Fruit fly (Drosophila melanogaster) whole organism, embryonic: ENCODE measurements around the gene nAChRalpha7.

Experiments
- Atf6 ChIP-seq: fragments of 200-800 bp; sonication (Bioruptor generic); IDR thresholded peaks from 2 replicates; pipeline ENCODE4 v1.3.6; 2022; ENCODE audit warnings: missing biosample characterization, missing genetic modification characterization
- Blimp-1 ChIP-seq: fragments of 200-800 bp; sonication (Bioruptor generic); optimal IDR thresholded peaks from 3 replicates; lab custom pipeline; 2018; ENCODE audit warnings: missing biosample characterization, missing genetic modification characterization, mild to moderate bottlenecking, moderate library complexity, missing genetic modification reagents
- CG10366 ChIP-seq: fragments of 200-800 bp; sonication (Bioruptor generic); IDR thresholded peaks from 2 replicates; pipeline ENCODE4 v1.3.6; 2022; ENCODE audit warnings: missing biosample characterization, missing genetic modification characterization
- CG11504 ChIP-seq: fragments of 200-800 bp; sonication (Bioruptor generic); optimal IDR thresholded peaks from 3 replicates; lab custom pipeline; 2019; ENCODE audit warnings: missing biosample characterization, mild to moderate bottlenecking, missing genetic modification characterization, moderate library complexity
- CG12299 ChIP-seq: fragments of 200-800 bp; sonication (Bioruptor generic); optimal IDR thresholded peaks from 2 replicates; lab custom pipeline; 2018; ENCODE audit warnings: missing biosample characterization, mild to moderate bottlenecking, missing genetic modification characterization
- CG13775 ChIP-seq: fragments of 200-800 bp; sonication (Bioruptor generic); optimal IDR thresholded peaks from 3 replicates; lab custom pipeline; 2017; ENCODE audit warnings: missing biosample characterization, mild to moderate bottlenecking, missing genetic modification characterization
- CG17186 ChIP-seq: fragments of 200-800 bp; sonication (Bioruptor generic); optimal IDR thresholded peaks from 3 replicates; lab custom pipeline; 2017; ENCODE audit warnings: missing biosample characterization, missing genetic modification reagents, missing genetic modification characterization
- CG17328 ChIP-seq: fragments of 200-800 bp; sonication (Bioruptor generic); IDR thresholded peaks from 2 replicates; pipeline ENCODE4 v1.3.6; 2022; ENCODE audit warnings: missing biosample characterization, missing genetic modification characterization
- CG17361 ChIP-seq: fragments of 200-800 bp; sonication (Bioruptor generic); IDR thresholded peaks from 3 replicates; pipeline ENCODE4 v1.3.6; 2022; ENCODE audit warnings: missing biosample characterization, missing genetic modification characterization
- CG17802 ChIP-seq: fragments of 200-800 bp; sonication (Bioruptor generic); optimal IDR thresholded peaks from 2 replicates; lab custom pipeline; 2018; ENCODE audit warnings: missing biosample characterization, mild to moderate bottlenecking, missing genetic modification characterization, moderate library complexity
- CG1832 ChIP-seq: fragments of 200-800 bp; sonication (Bioruptor generic); optimal IDR thresholded peaks from 2 replicates; lab custom pipeline; 2017; ENCODE audit warnings: missing biosample characterization, mild to moderate bottlenecking, missing genetic modification characterization, inconsistent platforms
- CG18599 ChIP-seq: fragments of 200-800 bp; sonication (Bioruptor generic); optimal IDR thresholded peaks from 3 replicates; lab custom pipeline; 2017; ENCODE audit warnings: missing biosample characterization, missing genetic modification characterization, mild to moderate bottlenecking, moderate library complexity, missing genetic modification reagents
- CG30403 ChIP-seq: fragments of 200-800 bp; sonication (Bioruptor generic); optimal IDR thresholded peaks from 3 replicates; lab custom pipeline; 2016; ENCODE audit warnings: missing biosample characterization, missing genetic modification characterization
- CG31441 ChIP-seq: fragments of 200-800 bp; sonication (Bioruptor generic); IDR thresholded peaks from 2 replicates; pipeline ENCODE4 v1.3.6; 2022; ENCODE audit warnings: missing biosample characterization, missing genetic modification characterization
- CG32532 ChIP-seq: fragments of 200-800 bp; sonication (Bioruptor generic); IDR thresholded peaks from 2 replicates; pipeline ENCODE4 v1.3.6; 2022; ENCODE audit warnings: missing biosample characterization, missing genetic modification characterization
- CG3847 ChIP-seq: fragments of 200-800 bp; sonication (Bioruptor generic); IDR thresholded peaks from 2 replicates; pipeline ENCODE4 v1.3.6; 2022; ENCODE audit warnings: missing biosample characterization, missing genetic modification characterization
- CG6175 ChIP-seq: fragments of 200-800 bp; sonication (Bioruptor generic); IDR thresholded peaks from 3 replicates; pipeline ENCODE4 v1.3.6; 2022; ENCODE audit warnings: missing biosample characterization, missing genetic modification characterization
- CG6254 ChIP-seq: fragments of 200-800 bp; sonication (Bioruptor generic); optimal IDR thresholded peaks from 3 replicates; lab custom pipeline; 2017; ENCODE audit warnings: mild to moderate bottlenecking, missing biosample characterization, missing genetic modification reagents, missing genetic modification characterization
- CG6765 ChIP-seq: fragments of 200-800 bp; sonication (Bioruptor generic); optimal IDR thresholded peaks from 3 replicates; lab custom pipeline; 2017; ENCODE audit warnings: missing biosample characterization, mild to moderate bottlenecking, missing genetic modification characterization
- CG7372 ChIP-seq: fragments of 200-800 bp; sonication (Bioruptor generic); IDR thresholded peaks from 2 replicates; pipeline ENCODE4 v1.3.6; 2022; ENCODE audit warnings: missing biosample characterization, missing genetic modification characterization
- CG7786 ChIP-seq: fragments of 200-800 bp; sonication (Bioruptor generic); optimal IDR thresholded peaks from 2 replicates; lab custom pipeline; 2016; ENCODE audit warnings: missing biosample characterization, missing genetic modification characterization
- CG8478 ChIP-seq: fragments of >200 bp; optimal IDR thresholded peaks from 2 replicates; lab custom pipeline; 2018
- CG8944 ChIP-seq: fragments of 200-800 bp; sonication (Bioruptor generic); optimal IDR thresholded peaks from 3 replicates; lab custom pipeline; 2016; ENCODE audit warnings: missing biosample characterization, missing genetic modification characterization
- CkIIα-i1 ChIP-seq: fragments of 200-800 bp; sonication (Bioruptor generic); IDR thresholded peaks from 2 replicates; pipeline ENCODE4 v1.3.6; 2022; ENCODE audit warnings: missing biosample characterization, missing genetic modification characterization
- D ChIP-seq, 2 experiments: fragments of 200-800 bp in 1 of 2; fragments of >200 bp in 1 of 2; sonication (Bioruptor generic) in 1 of 2; optimal IDR thresholded peaks; 2 replicates in 1 of 2; 3 replicates in 1 of 2; lab custom pipeline; 2017; ENCODE audit warnings: mild to moderate bottlenecking in 1 of 2, missing biosample characterization in 1 of 2, missing genetic modification characterization in 1 of 2, missing genetic modification reagents in 1 of 2
- D19A ChIP-seq: fragments of 200-800 bp; optimal IDR thresholded peaks from 3 replicates; lab custom pipeline; 2019; ENCODE audit warnings: missing biosample characterization, mild to moderate bottlenecking, missing genetic modification characterization, moderate library complexity
- Dbx ChIP-seq: fragments of 200-800 bp; sonication (Bioruptor generic); IDR thresholded peaks from 3 replicates; pipeline ENCODE4 v1.3.6; 2022; ENCODE audit warnings: missing biosample characterization, missing genetic modification characterization
- NFAT ChIP-seq: fragments of 200-800 bp; sonication (Bioruptor generic); IDR thresholded peaks from 2 replicates; pipeline ENCODE4 v1.3.6; 2022; ENCODE audit warnings: missing biosample characterization, missing genetic modification characterization
- NK7.1 ChIP-seq: fragments of 200-800 bp; sonication (Bioruptor generic); optimal IDR thresholded peaks from 3 replicates; lab custom pipeline; 2016; ENCODE audit warnings: missing biosample characterization, missing genetic modification characterization
- Xrp1 ChIP-seq: fragments of 200-800 bp; sonication (Bioruptor generic); IDR thresholded peaks from 2 replicates; pipeline ENCODE4 v1.3.6; 2022; ENCODE audit warnings: missing biosample characterization, missing genetic modification characterization
- cato ChIP-seq: fragments of 200-800 bp; sonication (Bioruptor generic); optimal IDR thresholded peaks from 2 replicates; lab custom pipeline; 2016; ENCODE audit warnings: missing biosample characterization, missing genetic modification characterization, borderline replicate concordance
- chif ChIP-seq, 2 experiments: fragments of 200-800 bp; sonication (Bioruptor generic); optimal IDR thresholded peaks; 3 replicates each; lab custom pipeline; 2016; ENCODE audit warnings: missing biosample characterization in 2 of 2, missing genetic modification characterization in 2 of 2
- crol ChIP-seq: fragments of 200-800 bp; sonication (Bioruptor generic); IDR thresholded peaks from 2 replicates; pipeline ENCODE4 v1.3.6; 2022; ENCODE audit warnings: missing biosample characterization, missing genetic modification characterization
- dan ChIP-seq: fragments of 200-800 bp; sonication (Bioruptor generic); IDR thresholded peaks from 2 replicates; pipeline ENCODE4 v1.3.6; 2022; ENCODE audit warnings: missing biosample characterization, missing genetic modification characterization
- dm ChIP-seq: fragments of 200-800 bp; sonication (Bioruptor generic); optimal IDR thresholded peaks from 3 replicates; lab custom pipeline; 2016; ENCODE audit warnings: missing biosample characterization, missing genetic modification characterization
- eve ChIP-seq, 2 experiments: fragments of >200 bp; optimal IDR thresholded peaks; 2 replicates each; lab custom pipeline; 2017; ENCODE audit warnings: missing biosample characterization in 2 of 2, missing genetic modification characterization in 2 of 2
- fd96Cb ChIP-seq: fragments of 200-800 bp; sonication (Bioruptor generic); optimal IDR thresholded peaks from 2 replicates; lab custom pipeline; 2018; ENCODE audit warnings: missing biosample characterization, mild to moderate bottlenecking, missing genetic modification characterization, moderate library complexity
- gem ChIP-seq: fragments of 200-800 bp; sonication (Bioruptor generic); optimal IDR thresholded peaks from 2 replicates; lab custom pipeline; 2019; ENCODE audit warnings: missing biosample characterization, mild to moderate bottlenecking, missing genetic modification characterization, moderate library complexity
- insv ChIP-seq, 2 experiments: fragments of 200-800 bp; sonication (Bioruptor generic); optimal IDR thresholded peaks; 3 replicates each; lab custom pipeline; 2016 to 2018; ENCODE audit warnings: missing biosample characterization in 2 of 2, missing genetic modification characterization in 2 of 2
- jigr1 ChIP-seq: fragments of 200-800 bp; sonication (Bioruptor generic); IDR thresholded peaks from 3 replicates; pipeline ENCODE4 v1.3.6; 2022; ENCODE audit warnings: missing biosample characterization, missing genetic modification characterization
- ken ChIP-seq: fragments of 200-800 bp; sonication (Bioruptor generic); IDR thresholded peaks from 3 replicates; pipeline ENCODE4 v1.3.6; 2022; ENCODE audit warnings: missing biosample characterization, missing genetic modification characterization
- lab ChIP-seq: fragments of 200-800 bp; sonication (Bioruptor generic); optimal IDR thresholded peaks from 3 replicates; lab custom pipeline; 2017; ENCODE audit warnings: missing biosample characterization, missing genetic modification characterization, mild to moderate bottlenecking, moderate library complexity, missing genetic modification reagents
- nau ChIP-seq: fragments of 200-800 bp; sonication (Bioruptor generic); optimal IDR thresholded peaks from 3 replicates; lab custom pipeline; 2017; ENCODE audit warnings: missing biosample characterization, mild to moderate bottlenecking, missing genetic modification characterization, missing genetic modification reagents
- odd ChIP-seq: fragments of 200-800 bp; sonication (Bioruptor generic); optimal IDR thresholded peaks from 2 replicates; lab custom pipeline; 2017; ENCODE audit warnings: missing biosample characterization, mild to moderate bottlenecking, missing genetic modification characterization
- pho ChIP-seq: fragments of 200-800 bp; sonication (Bioruptor generic); optimal IDR thresholded peaks from 2 replicates; lab custom pipeline; 2016; ENCODE audit warnings: missing biosample characterization, missing genetic modification characterization
- psq ChIP-seq: fragments of 200-800 bp; sonication (Bioruptor generic); optimal IDR thresholded peaks from 2 replicates; lab custom pipeline; 2017; ENCODE audit warnings: missing biosample characterization, missing genetic modification characterization
- row ChIP-seq: fragments of 200-800 bp; sonication (Bioruptor generic); IDR thresholded peaks from 3 replicates; pipeline ENCODE4 v1.3.6; 2022; ENCODE audit warnings: missing biosample characterization, missing genetic modification characterization
- seq ChIP-seq: fragments of 200-800 bp; sonication (Bioruptor generic); IDR thresholded peaks from 2 replicates; pipeline ENCODE4 v1.3.6; 2022; ENCODE audit warnings: missing biosample characterization, missing genetic modification characterization
- tgo ChIP-seq: fragments of 200-800 bp; sonication (Bioruptor generic); IDR thresholded peaks from 3 replicates; pipeline ENCODE4 v1.3.6; 2022; ENCODE audit warnings: missing biosample characterization, missing genetic modification characterization
- zfh1 ChIP-seq: fragments of 200-800 bp; sonication (Bioruptor generic); IDR thresholded peaks from 3 replicates; pipeline ENCODE4 v1.3.6; 2022; ENCODE audit warnings: missing biosample characterization, missing genetic modification characterization

nAChRalpha7 gene

dm6 chrX:19317058-19317767 lies 31.0 kb downstream of the nAChRalpha7 start (continued):
- no peak for TF ChIP-seq CG7786 (GFP tag; lab: Kevin White, UChicago)
- TF ChIP-seq D19A, result peak; percentile 64
- TF ChIP-seq CG30403 (GFP tag; lab: Kevin White, UChicago), result peak; percentile 23
- TF ChIP-seq CG1832, result no peak
- TF ChIP-seq crol, result no peak
- no peak for TF ChIP-seq nau (GFP tag; lab: Kevin White, UChicago)
- TF ChIP-seq chif (GFP tag; optimal IDR thresholded peaks at IDR 0.05; lab: Kevin White, UChicago), result no peak
- peak; percentile 74 for TF ChIP-seq Blimp-1 (GFP tag; lab: Kevin White, UChicago)
- TF ChIP-seq eve (GFP tag; optimal IDR thresholded peaks at IDR 0.05; lab: Kevin White, UChicago), result peak in 1 of 2 experiments; percentile 15
- TF ChIP-seq CG32532, result peak; percentile 59
- TF ChIP-seq seq (GFP tag; lab: Robert Waterston, UW), result peak; percentile 61
- no peak for TF ChIP-seq CG8478 (lab: Kevin White, UChicago)
- TF ChIP-seq CG17328, result peak; percentile 35
- TF ChIP-seq NFAT (GFP tag; lab: Robert Waterston, UW), result no peak
- peak; percentile 64; the same call in 1 of the 3 replicates for TF ChIP-seq Dbx (GFP tag; lab: Robert Waterston, UW)
- TF ChIP-seq CG11504 (tag; lab: Kevin White, UChicago), result peak; percentile 74
- TF ChIP-seq CG6765 (GFP tag; lab: Kevin White, UChicago), result no peak
- TF ChIP-seq tgo (GFP tag; lab: Robert Waterston, UW), result peak; percentile 69
- no peak for TF ChIP-seq CG6175 (GFP tag; lab: Robert Waterston, UW)
- TF ChIP-seq gem, result peak; percentile 85
- no peak for TF ChIP-seq insv (GFP tag; optimal IDR thresholded peaks at IDR 0.05; lab: Kevin White, UChicago)
- no peak for TF ChIP-seq NK7.1 (GFP tag; lab: Kevin White, UChicago)
- TF ChIP-seq pho (GFP tag; lab: Kevin White, UChicago), result no peak
- TF ChIP-seq lab (GFP tag; lab: Kevin White, UChicago), result peak; percentile 77
- TF ChIP-seq ken (GFP tag; lab: Robert Waterston, UW), result no peak
- TF ChIP-seq row (GFP tag; lab: Robert Waterston, UW), result peak; percentile 73
- TF ChIP-seq CG17186 (GFP tag; lab: Kevin White, UChicago), result no peak
- TF ChIP-seq jigr1, result no peak
- TF ChIP-seq dm (GFP tag; lab: Kevin White, UChicago), result no peak
- TF ChIP-seq fd96Cb (tag; lab: Kevin White, UChicago), result peak; percentile 42
- peak; percentile 27; the same call in 1 of the 2 replicates for TF ChIP-seq CG10366
- no peak for TF ChIP-seq CG8944
- TF ChIP-seq CG17802, result no peak
- TF ChIP-seq CG7372 (GFP tag; lab: Robert Waterston, UW), result no peak
- TF ChIP-seq cato (GFP tag; lab: Kevin White, UChicago), result no peak
- peak; percentile 33 for TF ChIP-seq CG6254 (GFP tag; lab: Kevin White, UChicago)
- TF ChIP-seq Atf6, result peak; percentile 7; the same call in 1 of the 2 replicates
- TF ChIP-seq zfh1 (GFP tag; lab: Robert Waterston, UW), result 0 out of 3 replicates have a peak, but pooled peaks have one; percentile 47
- TF ChIP-seq CG13775 (GFP tag; lab: Kevin White, UChicago), result peak; percentile 59
- peak; percentile 41 for TF ChIP-seq CG3847
- TF ChIP-seq CkIIα-i1 (GFP tag; lab: Robert Waterston, UW), result no peak
- no peak for TF ChIP-seq psq (GFP tag; lab: Kevin White, UChicago)
- TF ChIP-seq CG12299 (tag; lab: Kevin White, UChicago), result peak; percentile 37
- TF ChIP-seq CG31441 (GFP tag; lab: Robert Waterston, UW), result peak; percentile 78
- TF ChIP-seq CG17361 (GFP tag; lab: Robert Waterston, UW), result peak; percentile 79
- TF ChIP-seq CG18599 (GFP tag; lab: Kevin White, UChicago), result peak; percentile 87
- TF ChIP-seq dan (GFP tag; lab: Robert Waterston, UW), result no peak
- no peak for TF ChIP-seq D (optimal IDR thresholded peaks at IDR 0.05; lab: Kevin White, UChicago)
- peak; percentile 28 for TF ChIP-seq D (GFP tag; optimal IDR thresholded peaks at IDR 0.05; lab: Kevin White, UChicago)
- 0 out of 2 replicates have a peak, but pooled peaks have one; percentile 30 for TF ChIP-seq Xrp1 (GFP tag; lab: Robert Waterston, UW)
- peak; percentile 46 for TF ChIP-seq odd (GFP tag; lab: Kevin White, UChicago)
